Fruit fly (Drosophila melanogaster) whole organism, embryonic: Measurements from ENCODE around the gene rdo.

Source experiments
- CG11398 ChIP-seq: fragments of 200-800 bp; sonication (Bioruptor generic); optimal IDR thresholded peaks from 2 replicates; lab custom pipeline; 2016; ENCODE audit warnings: missing biosample characterization, missing genetic modification characterization
- CG5180 ChIP-seq: fragments of 200-800 bp; sonication (Bioruptor generic); optimal IDR thresholded peaks from 3 replicates; lab custom pipeline; 2017; ENCODE audit warnings: missing biosample characterization, missing genetic modification characterization, mild to moderate bottlenecking, moderate library complexity, missing genetic modification reagents

DNA sequence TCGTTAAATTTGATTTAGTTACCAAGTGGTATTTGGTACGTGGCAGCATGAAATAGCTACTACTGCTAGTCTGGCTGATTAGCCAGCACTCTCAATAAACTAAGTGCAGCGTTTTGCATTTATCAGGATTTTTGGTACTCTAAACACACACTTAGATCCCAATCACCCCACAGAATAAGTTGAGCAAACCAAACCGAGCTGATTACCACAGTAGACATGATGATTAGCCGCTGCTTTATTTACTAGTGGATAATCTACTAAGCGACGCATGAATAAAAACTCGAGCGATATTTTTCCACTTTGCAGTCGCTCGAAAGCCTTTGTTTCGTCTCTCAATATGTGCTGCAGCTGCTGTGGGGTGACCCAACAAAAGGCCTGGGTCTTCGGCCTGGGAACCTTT, 69.1 kb downstream of the rdo start, which contains the start of gene ninaD:
- no peak for TF ChIP-seq CG11398
- no peak for TF ChIP-seq CG5180 (GFP tag; lab: Kevin White, UChicago)
